Worm (Caenorhabditis elegans) whole organism, L1 larva: ENCODE results near the gene usp-14.

Experiments used
- Y116A8C.19 ChIP-seq: sonication (generic microtip); optimal IDR thresholded peaks from 2 replicates; lab custom pipeline; 2016; ENCODE audit warnings: missing compliant biosample characterization, missing genetic modification characterization, borderline replicate concordance
- aly-2 ChIP-seq: fragments of 150-350 bp; optimal IDR thresholded peaks from 2 replicates; lab custom pipeline; 2014; ENCODE audit warnings: missing biosample characterization, missing genetic modification characterization
- ama-1 ChIP-seq: fragments of 150-350 bp; optimal IDR thresholded peaks from 2 replicates; lab custom pipeline; 2014
- ces-1 ChIP-seq: fragments of 150-350 bp; optimal IDR thresholded peaks from 2 replicates; lab custom pipeline; 2014; ENCODE audit warnings: missing biosample characterization, missing genetic modification reagents, missing genetic modification characterization
- irx-1 ChIP-seq: sonication (generic microtip); optimal IDR thresholded peaks from 2 replicates; lab custom pipeline; 2016; ENCODE audit warnings: missing genetic modification characterization, missing compliant biosample characterization
- mdl-1 ChIP-seq, 2 experiments: fragments of 150-350 bp; optimal IDR thresholded peaks; 2 replicates each; lab custom pipeline; 2014 to 2017; ENCODE audit warnings: missing biosample characterization in 2 of 2, missing genetic modification characterization in 2 of 2, inconsistent platforms in 1 of 2
- nhr-28 ChIP-seq: fragments of 150-350 bp; optimal IDR thresholded peaks from 2 replicates; lab custom pipeline; 2014; ENCODE audit warnings: missing biosample characterization, missing genetic modification characterization
- nhr-90 ChIP-seq: sonication (generic microtip); optimal IDR thresholded peaks from 2 replicates; lab custom pipeline; 2016; ENCODE audit warnings: mild to moderate bottlenecking, missing genetic modification characterization, missing compliant biosample characterization; ENCODE audit not compliant: poor library complexity
- pag-3 ChIP-seq: sonication (generic microtip); optimal IDR thresholded peaks from 2 replicates; lab custom pipeline; 2017; ENCODE audit warnings: missing genetic modification characterization, mild to moderate bottlenecking, missing compliant biosample characterization, antibody characterized with exemption, borderline replicate concordance; ENCODE audit not compliant: insufficient read depth
- skn-1 ChIP-seq: fragments of 150-350 bp; optimal IDR thresholded peaks from 2 replicates; lab custom pipeline; 2014; ENCODE audit warnings: missing biosample characterization, missing genetic modification characterization
- snpc-4 ChIP-seq: fragments of 150-350 bp; optimal IDR thresholded peaks from 2 replicates; lab custom pipeline; 2014; ENCODE audit warnings: missing biosample characterization, missing genetic modification characterization
- tbx-2 ChIP-seq: sonication (generic microtip); optimal IDR thresholded peaks from 2 replicates; lab custom pipeline; 2016; ENCODE audit warnings: missing genetic modification characterization, missing compliant biosample characterization
- unc-62 ChIP-seq: fragments of 150-350 bp; optimal IDR thresholded peaks from 2 replicates; lab custom pipeline; 2014; ENCODE audit warnings: missing biosample characterization, missing genetic modification reagents, missing genetic modification characterization

DNA sequence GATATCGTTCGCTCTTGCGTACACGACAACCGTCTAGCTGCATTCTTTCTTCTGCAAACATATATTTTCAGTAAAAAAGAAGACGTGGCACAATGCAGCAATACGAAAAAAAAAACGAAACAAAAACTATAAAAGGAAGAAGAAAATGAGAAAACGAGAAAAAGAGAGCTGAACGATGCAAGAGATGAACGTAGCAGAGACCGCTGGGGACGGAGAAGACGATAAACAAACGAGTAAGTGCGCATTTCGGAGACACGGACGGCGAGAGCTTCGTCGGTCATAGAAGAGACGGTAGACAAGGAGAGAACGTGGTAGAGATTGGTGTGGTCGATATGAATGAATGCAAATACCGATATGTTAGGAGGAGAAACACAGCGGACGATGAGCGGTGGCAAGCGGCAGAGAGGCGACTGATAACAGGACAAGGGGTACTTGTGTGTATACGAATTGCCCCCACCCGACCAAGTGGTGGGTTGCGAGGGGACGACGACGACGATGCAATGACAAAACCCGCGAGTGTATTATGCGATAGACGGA, 50.5 kb downstream of the usp-14 start, which contains the start of gene K04B12.2:
- TF ChIP-seq aly-2 (tag; lab: Kevin White, UChicago) (no peak), snpc-4 (tag; lab: Kevin White, UChicago) (peak; percentile 60), nhr-90 (tag; lab: Kevin White, UChicago) (peak; percentile 41), unc-62 (GFP tag; lab: Kevin White, UChicago) (no peak), pag-3 (tag; lab: Kevin White, UChicago) (no peak), ces-1 (GFP tag; lab: Kevin White, UChicago) (no peak), mdl-1 (tag; optimal IDR thresholded peaks at IDR 0.05; lab: Kevin White, UChicago) (peak in 1 of 2 experiments; percentile 60), nhr-28 (tag; lab: Kevin White, UChicago) (no peak), tbx-2 (tag; lab: Kevin White, UChicago) (peak; percentile 42), Y116A8C.19 (no peak), irx-1 (tag; lab: Kevin White, UChicago) (no peak), ama-1 (lab: Kevin White, UChicago) (no peak), skn-1 (tag; lab: Kevin White, UChicago) (peak; percentile 45)
